Worm (Caenorhabditis elegans): Measurements from ENCODE around the gene try-4.

The try-4 gene

ce11 chrV:20841484-20841883, 19.5 kb downstream of the try-4 start:
- TF ChIP-seq hlh-1 (tag; optimal IDR thresholded peaks at IDR 0.05) (no peak), tbx-8 (GFP tag; optimal IDR thresholded peaks at IDR 0.05) (no peak)

DNA sequence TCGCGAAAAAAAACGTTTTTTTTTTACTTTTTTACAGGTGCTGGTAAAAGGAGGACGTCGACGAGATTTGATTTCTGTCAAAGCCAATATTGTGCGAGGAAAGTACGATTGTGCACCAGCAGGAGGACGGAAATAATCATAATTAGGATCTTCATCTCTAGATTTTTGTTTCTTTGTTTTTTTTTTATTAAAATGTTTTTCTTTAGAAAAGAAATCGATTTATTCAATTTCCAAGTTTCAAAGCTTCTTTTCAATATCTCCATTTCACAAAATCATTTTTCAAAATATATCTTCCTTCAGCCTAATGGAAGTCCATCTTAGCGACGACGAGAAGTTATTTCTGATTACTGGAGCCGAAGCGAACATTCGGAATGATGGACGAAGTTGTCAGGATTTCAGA, 22.4 kb downstream of the try-4 start, which contains the start of gene exos-7:
Gene exos-7, plus strand, starts transcription at position 301 of the 400 bp plus-strand sequence.
- no peak for TF ChIP-seq unc-39 (tag; optimal IDR thresholded peaks at IDR 0.05)
- no peak for TF ChIP-seq elt-3 (tag; optimal IDR thresholded peaks at IDR 0.05)
- TF ChIP-seq unc-120 (tag; optimal IDR thresholded peaks at IDR 0.05; ENCODE audit: poor library complexity, severe bottlenecking): no peak
- no peak for TF ChIP-seq nhr-28 (tag; optimal IDR thresholded peaks at IDR 0.05)
- no peak for TF ChIP-seq ceh-39 (tag; optimal IDR thresholded peaks at IDR 0.05)
- TF ChIP-seq cnd-1 (tag; optimal IDR thresholded peaks at IDR 0.05): no peak
- TF ChIP-seq ceh-83 (GFP tag; optimal IDR thresholded peaks at IDR 0.05): no peak
- no peak for TF ChIP-seq pha-4 (tag; optimal IDR thresholded peaks at IDR 0.05)
- TF ChIP-seq M03D4.4 (tag; optimal IDR thresholded peaks at IDR 0.05): no peak
- no peak for TF ChIP-seq lsy-2 (tag; optimal IDR thresholded peaks at IDR 0.05)
- TF ChIP-seq sptf-1 (tag; optimal IDR thresholded peaks at IDR 0.05): no peak
- no peak for TF ChIP-seq mls-2 (tag; optimal IDR thresholded peaks at IDR 0.05)
- no peak for TF ChIP-seq ces-1 (GFP tag; optimal IDR thresholded peaks at IDR 0.05)

DNA sequence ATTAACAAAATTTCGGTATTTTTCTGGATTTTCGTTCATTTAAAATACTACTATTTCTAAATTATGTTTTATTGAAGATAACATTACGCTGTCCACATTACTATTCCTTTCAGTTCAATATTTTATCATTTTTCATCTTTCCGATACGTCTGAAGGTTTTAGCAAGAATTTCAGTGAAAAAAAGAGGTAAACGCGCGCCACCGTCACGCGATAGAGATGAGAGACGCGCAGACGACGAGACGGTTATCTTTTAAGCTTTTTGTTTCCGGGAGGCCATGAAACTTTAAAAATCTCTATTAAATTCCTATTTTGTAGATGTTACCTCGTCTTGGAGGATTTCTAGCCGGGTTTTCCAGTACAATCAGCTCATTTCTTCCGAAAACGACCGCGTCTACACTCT, 23.2 kb downstream of the try-4 start, which contains the start of gene mrps-12:
Gene mrps-12, plus strand, starts transcription at position 316 of the 400 bp plus-strand sequence.
- TF ChIP-seq mab-5 (tag; optimal IDR thresholded peaks at IDR 0.05): no peak
- no peak for TF ChIP-seq drap-1 (GFP tag; optimal IDR thresholded peaks at IDR 0.05)
- no peak for TF ChIP-seq unc-39 (tag; optimal IDR thresholded peaks at IDR 0.05)
- TF ChIP-seq elt-1 (tag; optimal IDR thresholded peaks at IDR 0.05; ENCODE audit: borderline replicate concordance, insufficient read depth): no peak
- TF ChIP-seq hlh-1 (tag; optimal IDR thresholded peaks at IDR 0.05): no peak
- peak; percentile 41 for TF ChIP-seq ceh-83 (GFP tag; optimal IDR thresholded peaks at IDR 0.05)
- no peak for TF ChIP-seq ham-2 (GFP tag; optimal IDR thresholded peaks at IDR 0.05)
- TF ChIP-seq elt-3 (tag; optimal IDR thresholded peaks at IDR 0.05): no peak
- no peak for TF ChIP-seq nhr-76 (tag; optimal IDR thresholded peaks at IDR 0.05)
- peak; percentile 10 for TF ChIP-seq ces-1 (GFP tag; optimal IDR thresholded peaks at IDR 0.05)
- TF ChIP-seq lsy-2 (tag; optimal IDR thresholded peaks at IDR 0.05): no peak
- no peak for TF ChIP-seq sem-2 (GFP tag; optimal IDR thresholded peaks at IDR 0.05)
- no peak for TF ChIP-seq pha-4 (tag; optimal IDR thresholded peaks at IDR 0.05)

DNA sequence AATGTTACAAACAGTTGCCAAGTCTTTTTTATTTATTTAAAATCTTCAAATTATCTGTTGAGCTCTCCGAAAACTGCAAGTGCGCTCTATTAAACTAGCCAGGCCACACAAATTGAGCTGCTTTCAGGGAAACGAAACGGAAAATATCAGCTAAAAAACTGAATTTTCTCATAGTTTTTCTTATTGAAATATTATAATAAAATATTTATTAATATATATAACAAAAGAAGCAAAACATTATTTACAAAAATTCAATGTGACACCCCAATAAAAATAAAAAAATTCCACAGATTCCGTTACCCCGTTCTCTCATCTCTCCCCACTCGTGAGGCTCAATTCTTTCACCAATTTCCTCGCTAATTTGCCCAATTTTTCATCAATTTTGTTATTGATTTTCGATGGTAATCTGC, 28.4 kb downstream of the try-4 start:
- TF ChIP-seq ces-1 (GFP tag; optimal IDR thresholded peaks at IDR 0.05): peak; percentile 90
- TF ChIP-seq blmp-1 (tag; optimal IDR thresholded peaks at IDR 0.05): no peak
- peak; percentile 63 for TF ChIP-seq sptf-1 (tag; optimal IDR thresholded peaks at IDR 0.05)
- no peak for TF ChIP-seq nhr-12 (tag; optimal IDR thresholded peaks at IDR 0.05)
- TF ChIP-seq unc-62 (GFP tag; optimal IDR thresholded peaks at IDR 0.05): no peak
- TF ChIP-seq nhr-2 (tag; optimal IDR thresholded peaks at IDR 0.05): no peak
- no peak for TF ChIP-seq ceh-39 (tag; optimal IDR thresholded peaks at IDR 0.05)
- no peak for TF ChIP-seq lin-32 (GFP tag; optimal IDR thresholded peaks at IDR 0.05)
- TF ChIP-seq elt-3 (tag; optimal IDR thresholded peaks at IDR 0.05): no peak
- TF ChIP-seq unc-120 (tag; optimal IDR thresholded peaks at IDR 0.05; ENCODE audit: poor library complexity, severe bottlenecking): no peak
- no peak for TF ChIP-seq unc-39 (tag; optimal IDR thresholded peaks at IDR 0.05)
- TF ChIP-seq nhr-237 (tag; optimal IDR thresholded peaks at IDR 0.05): no peak
- TF ChIP-seq lsy-2 (tag; optimal IDR thresholded peaks at IDR 0.05): no peak
- no peak for TF ChIP-seq hlh-1 (tag; optimal IDR thresholded peaks at IDR 0.05)
- TF ChIP-seq zip-8 (tag; optimal IDR thresholded peaks at IDR 0.05): no peak
- TF ChIP-seq lin-13 (tag; optimal IDR thresholded peaks at IDR 0.05): peak; percentile 7
- no peak for TF ChIP-seq sem-2 (GFP tag; optimal IDR thresholded peaks at IDR 0.05)
- peak; percentile 52 for TF ChIP-seq mep-1 (tag; optimal IDR thresholded peaks at IDR 0.05)
- TF ChIP-seq M03D4.4 (tag; optimal IDR thresholded peaks at IDR 0.05): no peak
- TF ChIP-seq pha-4 (tag; optimal IDR thresholded peaks at IDR 0.05): no peak
- TF ChIP-seq snpc-4 (tag; optimal IDR thresholded peaks at IDR 0.05): no peak
- no peak for TF ChIP-seq mls-2 (tag; optimal IDR thresholded peaks at IDR 0.05)
- TF ChIP-seq drap-1 (GFP tag; optimal IDR thresholded peaks at IDR 0.05): no peak
- peak; percentile 15 for TF ChIP-seq bed-3 (GFP tag; optimal IDR thresholded peaks at IDR 0.05)

- peak; percentile 45 for TF ChIP-seq pha-4 (tag; optimal IDR thresholded peaks at IDR 0.05)
- TF ChIP-seq flh-1 (GFP tag; optimal IDR thresholded peaks at IDR 0.05): no peak
Measured at ce11 chrV:20831867-20832266, 29.1 kb downstream of the try-4 start.
